Worm (Caenorhabditis elegans): ENCODE results near the gene exc-9.

DNA sequence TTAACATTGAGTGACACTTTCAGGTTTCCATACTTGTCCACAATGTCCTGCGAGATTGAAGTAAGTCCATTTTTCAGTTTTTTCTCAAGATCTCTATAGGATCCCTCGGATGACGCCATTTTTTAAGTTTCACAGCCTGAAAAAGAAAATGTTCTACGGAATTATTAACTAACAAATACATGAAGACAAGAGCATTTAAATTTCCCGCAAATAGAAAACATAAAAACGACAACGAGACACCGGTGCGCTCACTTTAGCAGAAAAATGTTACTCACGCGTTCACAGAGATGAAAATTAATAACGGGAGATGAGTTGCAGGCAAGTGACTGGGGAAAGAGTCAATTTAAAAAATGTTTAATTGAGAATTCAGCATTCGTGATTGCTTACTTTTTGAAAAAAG, 5.6 kb upstream of the exc-9 start, which contains the start of gene czw-1:
- no peak for TF ChIP-seq ztf-11 (tag; optimal IDR thresholded peaks at IDR 0.05)
- TF ChIP-seq bed-3 (GFP tag; optimal IDR thresholded peaks at IDR 0.05), result no peak
- no peak for TF ChIP-seq nhr-76 (tag; optimal IDR thresholded peaks at IDR 0.05)
- TF ChIP-seq elt-3 (tag; optimal IDR thresholded peaks at IDR 0.05), result no peak
- no peak for TF ChIP-seq elt-1 (tag; optimal IDR thresholded peaks at IDR 0.05; ENCODE audit: borderline replicate concordance, insufficient read depth)
- TF ChIP-seq pha-4 (tag; optimal IDR thresholded peaks at IDR 0.05), result no peak
- TF ChIP-seq lin-13 (tag; optimal IDR thresholded peaks at IDR 0.05), result no peak
- no peak for TF ChIP-seq snpc-4 (tag; optimal IDR thresholded peaks at IDR 0.05)
- no peak for TF ChIP-seq unc-62 (GFP tag; optimal IDR thresholded peaks at IDR 0.05)
- no peak for TF ChIP-seq unc-39 (tag; optimal IDR thresholded peaks at IDR 0.05)
- no peak for TF ChIP-seq mab-5 (tag; optimal IDR thresholded peaks at IDR 0.05)
